Worm (Caenorhabditis elegans): ENCODE results near the gene F10G7.9.

DNA sequence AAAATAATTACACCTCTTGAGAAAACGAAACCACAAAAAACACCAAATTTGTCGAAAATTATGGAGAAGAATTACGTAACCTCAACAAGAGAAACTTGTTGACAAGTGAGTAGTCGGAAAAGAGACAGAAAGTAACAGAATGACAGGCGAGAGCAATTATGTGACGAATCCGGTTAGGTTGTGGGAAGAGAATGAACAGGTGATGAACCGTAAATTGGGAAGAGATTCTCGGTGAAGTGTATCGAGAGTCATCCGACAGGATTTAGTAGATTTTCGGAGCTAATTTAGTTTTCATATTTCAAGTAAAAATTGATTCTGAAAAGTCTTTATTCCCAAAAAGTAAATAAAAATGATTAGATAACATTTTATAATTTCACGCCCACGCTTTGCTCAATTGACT lies 24.9 kb downstream of the F10G7.9 start, which contains the start of gene T05A7.7:
- TF ChIP-seq ama-1 (optimal IDR thresholded peaks at IDR 0.05) = no peak
- TF ChIP-seq ets-4 (tag; optimal IDR thresholded peaks at IDR 0.05) = no peak
- no peak for TF ChIP-seq zip-5 (tag; optimal IDR thresholded peaks at IDR 0.05)
- no peak for TF ChIP-seq ceh-6 (GFP tag; optimal IDR thresholded peaks at IDR 0.05)
- TF ChIP-seq che-1 (tag; optimal IDR thresholded peaks at IDR 0.05) = no peak
- TF ChIP-seq lin-11 (tag; optimal IDR thresholded peaks at IDR 0.05) = no peak
- TF ChIP-seq unc-3 (GFP tag; conservative IDR thresholded peaks at IDR 0.05) = no peak
- no peak for TF ChIP-seq unc-3 (tag; optimal IDR thresholded peaks at IDR 0.05)
- no peak for TF ChIP-seq unc-86 (tag; optimal IDR thresholded peaks at IDR 0.05)
